Worm (Caenorhabditis elegans): ENCODE measurements around the gene mes-6.
A peak's percentile ranks its signal among the peaks of the same experiment; 100 is the strongest.

Gene mes-6

ce11 chrIV:8511056-8511455 lies at the start of gene mes-6:
mes-6 (plus strand) TSS chrIV:8511284.
- TF ChIP-seq ZK546.5 (tag; optimal IDR thresholded peaks at IDR 0.05) (no peak), lin-39 (tag; optimal IDR thresholded peaks at IDR 0.05) (peak; percentile 11), pha-4 (tag; optimal IDR thresholded peaks at IDR 0.05) (peak; percentile 65), tbx-2 (tag; optimal IDR thresholded peaks at IDR 0.05) (no peak), ceh-28 (tag; optimal IDR thresholded peaks at IDR 0.05) (no peak), egl-5 (tag; optimal IDR thresholded peaks at IDR 0.05) (peak; percentile 55), nfya-1 (tag; optimal IDR thresholded peaks at IDR 0.05; ENCODE audit: insufficient read depth) (peak; percentile 57), nhr-25 (tag; optimal IDR thresholded peaks at IDR 0.05) (peak; percentile 22), mdl-1 (tag; optimal IDR thresholded peaks at IDR 0.05) (no peak), lsy-12 (tag; optimal IDR thresholded peaks at IDR 0.05) (no peak), jun-1 (tag; optimal IDR thresholded peaks at IDR 0.05) (no peak), hmg-11 (tag; optimal IDR thresholded peaks at IDR 0.05) (peak; percentile 48), lin-15B (tag; optimal IDR thresholded peaks at IDR 0.05) (peak; percentile 49), skn-1 (tag; optimal IDR thresholded peaks at IDR 0.05) (no peak), fos-1 (tag; optimal IDR thresholded peaks at IDR 0.05) (no peak)

DNA sequence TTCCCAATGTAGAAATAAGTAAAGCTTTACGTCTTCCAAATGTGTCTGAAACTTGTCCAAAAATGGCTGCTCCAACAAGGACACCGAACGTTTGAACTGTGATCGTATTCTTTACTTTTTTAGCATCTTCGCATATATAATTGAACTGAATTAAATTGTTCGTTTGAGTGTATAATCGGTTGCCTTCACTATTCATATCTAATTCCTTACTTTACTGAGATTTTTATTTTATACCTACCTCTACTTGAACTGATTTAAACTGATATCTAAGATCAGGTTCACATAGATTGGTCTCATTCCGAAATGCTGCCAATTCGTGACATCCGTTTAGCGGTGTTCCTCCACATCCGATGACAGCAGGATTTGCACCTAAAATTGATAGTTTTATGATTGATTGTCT lies 48.7 kb upstream of the mes-6 start:
- TF ChIP-seq fkh-10 (GFP tag; optimal IDR thresholded peaks at IDR 0.05) (no peak), sea-2 (GFP tag; optimal IDR thresholded peaks at IDR 0.05) (no peak), ceh-16 (tag; optimal IDR thresholded peaks at IDR 0.05) (no peak), fos-1 (tag; optimal IDR thresholded peaks at IDR 0.05) (no peak), tbx-2 (tag; optimal IDR thresholded peaks at IDR 0.05) (no peak), elt-1 (tag; optimal IDR thresholded peaks at IDR 0.05) (no peak), ceh-9 (tag; optimal IDR thresholded peaks at IDR 0.05) (no peak), nhr-67 (tag; optimal IDR thresholded peaks at IDR 0.05) (no peak), unc-39 (tag; optimal IDR thresholded peaks at IDR 0.05) (no peak)

ce11 chrIV:8463069-8463468 lies 48.0 kb upstream of the mes-6 start:
- peak; percentile 64 for TF ChIP-seq nhr-25 (tag; optimal IDR thresholded peaks at IDR 0.05)
- TF ChIP-seq unc-62 (GFP tag; optimal IDR thresholded peaks at IDR 0.05): peak; percentile 80
- TF ChIP-seq mdl-1 (tag; optimal IDR thresholded peaks at IDR 0.05): peak; percentile 37
- peak; percentile 70 for TF ChIP-seq nhr-23 (tag; optimal IDR thresholded peaks at IDR 0.05)
- TF ChIP-seq nhr-12 (tag; optimal IDR thresholded peaks at IDR 0.05): no peak
- no peak for TF ChIP-seq ceh-16 (tag; optimal IDR thresholded peaks at IDR 0.05)
- TF ChIP-seq daf-12 (tag; optimal IDR thresholded peaks at IDR 0.05): no peak
- TF ChIP-seq unc-39 (tag; optimal IDR thresholded peaks at IDR 0.05): no peak
- TF ChIP-seq fkh-10 (GFP tag; optimal IDR thresholded peaks at IDR 0.05): no peak
- peak; percentile 41 for TF ChIP-seq egl-27 (tag; optimal IDR thresholded peaks at IDR 0.05)
- TF ChIP-seq fkh-2 (tag; optimal IDR thresholded peaks at IDR 0.05): no peak
- peak; percentile 11 for TF ChIP-seq nhr-43 (tag; optimal IDR thresholded peaks at IDR 0.05; ENCODE audit: poor library complexity, severe bottlenecking)
- no peak for TF ChIP-seq eor-1 (tag; optimal IDR thresholded peaks at IDR 0.05)

DNA sequence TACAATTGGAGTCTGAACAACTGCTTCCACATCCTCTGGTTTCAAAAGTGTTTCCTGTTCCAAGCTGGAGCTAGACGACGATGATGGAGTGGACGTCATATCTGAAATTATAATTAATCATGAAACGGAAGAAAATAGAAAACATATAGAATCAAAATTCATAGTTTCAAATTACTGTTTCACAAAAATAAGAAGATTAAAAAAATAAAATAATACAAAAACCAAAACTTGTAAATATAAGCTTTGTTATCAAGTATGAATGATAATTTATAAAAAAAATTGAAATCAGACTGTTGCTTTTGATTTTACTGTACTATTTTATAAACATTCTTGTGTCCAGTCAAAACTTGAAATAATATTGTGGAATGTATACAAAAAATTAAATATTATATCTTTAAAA lies 47.4 kb upstream of the mes-6 start, which contains the start of gene str-176:
Gene str-176, minus strand, starts transcription at position 101 of the 400 bp plus-strand sequence.
- TF ChIP-seq ztf-4 (tag; optimal IDR thresholded peaks at IDR 0.05): no peak
- no peak for TF ChIP-seq nhr-23 (tag; optimal IDR thresholded peaks at IDR 0.05)
- no peak for TF ChIP-seq nfya-1 (tag; optimal IDR thresholded peaks at IDR 0.05; ENCODE audit: insufficient read depth)
- no peak for TF ChIP-seq ceh-9 (tag; optimal IDR thresholded peaks at IDR 0.05)
- TF ChIP-seq elt-3 (tag; optimal IDR thresholded peaks at IDR 0.05): no peak
- TF ChIP-seq ceh-82 (tag; optimal IDR thresholded peaks at IDR 0.05): no peak
- no peak for TF ChIP-seq aly-2 (tag; optimal IDR thresholded peaks at IDR 0.05)
- TF ChIP-seq nhr-28 (tag; optimal IDR thresholded peaks at IDR 0.05): no peak
- TF ChIP-seq ama-1 (optimal IDR thresholded peaks at IDR 0.05): no peak
- no peak for TF ChIP-seq lsy-12 (tag; optimal IDR thresholded peaks at IDR 0.05)
- no peak for TF ChIP-seq nhr-11 (tag; optimal IDR thresholded peaks at IDR 0.05)
- no peak for TF ChIP-seq unc-39 (tag; optimal IDR thresholded peaks at IDR 0.05)
- no peak for TF ChIP-seq nhr-237 (tag; optimal IDR thresholded peaks at IDR 0.05)
- no peak for TF ChIP-seq R02D3.7 (tag; optimal IDR thresholded peaks at IDR 0.05)
- no peak for TF ChIP-seq nhr-25 (tag; optimal IDR thresholded peaks at IDR 0.05)
- no peak for TF ChIP-seq unc-62 (GFP tag; optimal IDR thresholded peaks at IDR 0.05)
- no peak for TF ChIP-seq nhr-67 (tag; optimal IDR thresholded peaks at IDR 0.05)

Data from whole organism, L3 larva.